Fruit fly (Drosophila melanogaster) whole organism, embryonic: ENCODE measurements around the gene CG7568.

Source experiments
- Atf3 ChIP-seq: fragments of 200-800 bp; sonication (Bioruptor generic); optimal IDR thresholded peaks from 3 replicates; lab custom pipeline; 2016; ENCODE audit warnings: missing biosample characterization, missing genetic modification characterization
- Bgb ChIP-seq: fragments of 200-800 bp; sonication (Bioruptor generic); IDR thresholded peaks from 2 replicates; pipeline ENCODE4 v1.3.6; 2022; ENCODE audit warnings: missing biosample characterization, missing genetic modification characterization; ENCODE audit not compliant: partially characterized antibody
- CG10267 ChIP-seq: fragments of 200-800 bp; sonication (Bioruptor generic); optimal IDR thresholded peaks from 2 replicates; lab custom pipeline; 2018; ENCODE audit warnings: missing biosample characterization, mild to moderate bottlenecking, missing genetic modification characterization, moderate library complexity
- CG11247 ChIP-seq: fragments of 200-800 bp; sonication (Bioruptor generic); IDR thresholded peaks from 2 replicates; pipeline ENCODE4 v1.3.6; 2022; ENCODE audit warnings: missing biosample characterization, missing genetic modification characterization
- CG11504 ChIP-seq: fragments of 200-800 bp; sonication (Bioruptor generic); optimal IDR thresholded peaks from 3 replicates; lab custom pipeline; 2019; ENCODE audit warnings: missing biosample characterization, mild to moderate bottlenecking, missing genetic modification characterization, moderate library complexity
- CG11695 ChIP-seq: fragments of 200-800 bp; sonication (Bioruptor generic); IDR thresholded peaks from 3 replicates; pipeline ENCODE4 v1.3.6; 2022; ENCODE audit warnings: missing biosample characterization, missing genetic modification characterization
- CG12391 ChIP-seq: fragments of 200-800 bp; sonication (Bioruptor generic); optimal IDR thresholded peaks from 3 replicates; lab custom pipeline; 2018; ENCODE audit warnings: missing biosample characterization, mild to moderate bottlenecking, missing genetic modification characterization, moderate library complexity
- CG13296 ChIP-seq: fragments of 200-800 bp; sonication (Bioruptor generic); optimal IDR thresholded peaks from 3 replicates; lab custom pipeline; 2018; ENCODE audit warnings: missing biosample characterization, mild to moderate bottlenecking, missing genetic modification characterization
- CG14014 ChIP-seq: fragments of 200-800 bp; sonication (Bioruptor generic); IDR thresholded peaks from 2 replicates; pipeline ENCODE4 v1.3.6; 2022; ENCODE audit warnings: missing biosample characterization, missing genetic modification characterization
- CG14441 ChIP-seq: fragments of 200-800 bp; sonication (Bioruptor generic); IDR thresholded peaks from 2 replicates; pipeline ENCODE4 v1.3.6; 2022; ENCODE audit warnings: missing biosample characterization, missing genetic modification characterization
- CG15073 ChIP-seq: fragments of 200-800 bp; sonication (Bioruptor generic); optimal IDR thresholded peaks from 2 replicates; lab custom pipeline; 2016; ENCODE audit warnings: missing biosample characterization, missing genetic modification characterization
- CG15269 ChIP-seq: fragments of 200-800 bp; sonication (Bioruptor generic); optimal IDR thresholded peaks from 2 replicates; lab custom pipeline; 2018; ENCODE audit warnings: missing biosample characterization, mild to moderate bottlenecking, missing genetic modification characterization, moderate library complexity
- CG17328 ChIP-seq: fragments of 200-800 bp; sonication (Bioruptor generic); IDR thresholded peaks from 2 replicates; pipeline ENCODE4 v1.3.6; 2022; ENCODE audit warnings: missing biosample characterization, missing genetic modification characterization
- CG17359 ChIP-seq: fragments of 200-800 bp; sonication (Bioruptor generic); optimal IDR thresholded peaks from 3 replicates; lab custom pipeline; 2018; ENCODE audit warnings: missing biosample characterization, mild to moderate bottlenecking, missing genetic modification characterization, moderate library complexity
- CG1792 ChIP-seq: fragments of 200-800 bp; sonication (Bioruptor generic); optimal IDR thresholded peaks from 2 replicates; lab custom pipeline; 2016; ENCODE audit warnings: missing biosample characterization, missing genetic modification characterization
- CG18599 ChIP-seq: fragments of 200-800 bp; sonication (Bioruptor generic); optimal IDR thresholded peaks from 3 replicates; lab custom pipeline; 2017; ENCODE audit warnings: missing biosample characterization, missing genetic modification characterization, mild to moderate bottlenecking, moderate library complexity, missing genetic modification reagents
- CG30403 ChIP-seq: fragments of 200-800 bp; sonication (Bioruptor generic); optimal IDR thresholded peaks from 3 replicates; lab custom pipeline; 2016; ENCODE audit warnings: missing biosample characterization, missing genetic modification characterization
- CG31441 ChIP-seq: fragments of 200-800 bp; sonication (Bioruptor generic); IDR thresholded peaks from 2 replicates; pipeline ENCODE4 v1.3.6; 2022; ENCODE audit warnings: missing biosample characterization, missing genetic modification characterization
- CG4328 ChIP-seq: fragments of 200-800 bp; sonication (Bioruptor generic); optimal IDR thresholded peaks from 3 replicates; lab custom pipeline; 2017; ENCODE audit warnings: missing biosample characterization, missing genetic modification reagents, missing genetic modification characterization
- CG6689 ChIP-seq: fragments of 200-800 bp; sonication (Bioruptor generic); IDR thresholded peaks from 2 replicates; pipeline ENCODE4 v1.3.6; 2022; ENCODE audit warnings: missing biosample characterization, missing genetic modification characterization
- CG7556 ChIP-seq: fragments of 200-800 bp; sonication (Bioruptor generic); optimal IDR thresholded peaks from 2 replicates; lab custom pipeline; 2017; ENCODE audit warnings: missing biosample characterization, mild to moderate bottlenecking, missing genetic modification characterization
- CG8924 ChIP-seq: fragments of 200-800 bp; optimal IDR thresholded peaks from 3 replicates; lab custom pipeline; 2019; ENCODE audit warnings: missing biosample characterization, mild to moderate bottlenecking, missing genetic modification characterization, moderate library complexity
- CG9817 ChIP-seq: fragments of 200-800 bp; sonication (Bioruptor generic); optimal IDR thresholded peaks from 2 replicates; lab custom pipeline; 2018; ENCODE audit warnings: missing biosample characterization, mild to moderate bottlenecking, missing genetic modification characterization, moderate library complexity
- CoRest ChIP-seq: fragments of 200-800 bp; sonication (Bioruptor generic); optimal IDR thresholded peaks from 3 replicates; lab custom pipeline; 2018; ENCODE audit warnings: missing biosample characterization, mild to moderate bottlenecking, missing genetic modification characterization, moderate library complexity
- D19B ChIP-seq: fragments of 200-800 bp; sonication (Bioruptor generic); optimal IDR thresholded peaks from 2 replicates; lab custom pipeline; 2017; ENCODE audit warnings: missing biosample characterization, mild to moderate bottlenecking, missing genetic modification characterization
- Dbx ChIP-seq: fragments of 200-800 bp; sonication (Bioruptor generic); IDR thresholded peaks from 3 replicates; pipeline ENCODE4 v1.3.6; 2022; ENCODE audit warnings: missing biosample characterization, missing genetic modification characterization
- Deaf1 ChIP-seq: fragments of 200-800 bp; optimal IDR thresholded peaks from 3 replicates; lab custom pipeline; 2019; ENCODE audit warnings: missing biosample characterization, mild to moderate bottlenecking, missing genetic modification characterization, moderate library complexity
- Dek ChIP-seq: fragments of 200-800 bp; sonication (Bioruptor generic); optimal IDR thresholded peaks from 3 replicates; lab custom pipeline; 2019; ENCODE audit warnings: missing biosample characterization, mild to moderate bottlenecking, missing genetic modification characterization, moderate library complexity
- Dip3 ChIP-seq: fragments of 200-800 bp; sonication (Bioruptor generic); optimal IDR thresholded peaks from 3 replicates; lab custom pipeline; 2016; ENCODE audit warnings: missing biosample characterization, missing genetic modification characterization
- Fer1 ChIP-seq: fragments of 200-800 bp; sonication (Bioruptor generic); optimal IDR thresholded peaks from 2 replicates; lab custom pipeline; 2017; ENCODE audit warnings: missing biosample characterization, mild to moderate bottlenecking, missing genetic modification characterization
- Lim3 ChIP-seq: fragments of 200-800 bp; sonication (Bioruptor generic); IDR thresholded peaks from 2 replicates; pipeline ENCODE4 v1.3.6; 2022; ENCODE audit warnings: missing biosample characterization, missing genetic modification characterization
- Nf-YB ChIP-seq: fragments of 200-800 bp; sonication (Bioruptor generic); optimal IDR thresholded peaks from 3 replicates; lab custom pipeline; 2019; ENCODE audit warnings: missing biosample characterization, mild to moderate bottlenecking, missing genetic modification characterization, moderate library complexity
- Oaz ChIP-seq: fragments of 200-800 bp; sonication (Bioruptor generic); IDR thresholded peaks from 2 replicates; pipeline ENCODE4 v1.3.6; 2022; ENCODE audit warnings: missing biosample characterization, missing genetic modification characterization
- Xbp1 ChIP-seq: fragments of 200-800 bp; sonication (Bioruptor generic); optimal IDR thresholded peaks from 3 replicates; lab custom pipeline; 2016; ENCODE audit warnings: missing biosample characterization, mild to moderate bottlenecking, missing genetic modification characterization
- ara ChIP-seq: fragments of 200-800 bp; sonication (Bioruptor generic); IDR thresholded peaks from 2 replicates; pipeline ENCODE4 v1.3.6; 2022; ENCODE audit warnings: missing biosample characterization, missing genetic modification characterization
- bsh ChIP-seq, 2 experiments: fragments of 200-800 bp; sonication (Bioruptor generic); optimal IDR thresholded peaks; 2 replicates each; lab custom pipeline; 2017 to 2018; ENCODE audit warnings: mild to moderate bottlenecking in 2 of 2, missing biosample characterization in 2 of 2, missing genetic modification characterization in 2 of 2, moderate library complexity in 1 of 2
- ci ChIP-seq: fragments of 200-800 bp; sonication (Bioruptor generic); IDR thresholded peaks from 3 replicates; pipeline ENCODE4 v1.3.6; 2022; ENCODE audit warnings: missing biosample characterization, missing genetic modification characterization
- crc ChIP-seq: fragments of 200-800 bp; sonication (Bioruptor generic); optimal IDR thresholded peaks from 2 replicates; lab custom pipeline; 2016; ENCODE audit warnings: missing biosample characterization, missing genetic modification characterization
- dmrt11E ChIP-seq: fragments of 200-800 bp; sonication (Bioruptor generic); optimal IDR thresholded peaks from 3 replicates; lab custom pipeline; 2018; ENCODE audit warnings: missing biosample characterization, mild to moderate bottlenecking, missing genetic modification characterization, moderate library complexity
- dysf ChIP-seq: fragments of 200-800 bp; sonication (Bioruptor generic); IDR thresholded peaks from 3 replicates; pipeline ENCODE4 v1.3.6; 2022; ENCODE audit warnings: missing biosample characterization, missing genetic modification characterization
- hbn ChIP-seq: fragments of 200-800 bp; sonication (Bioruptor generic); IDR thresholded peaks from 2 replicates; pipeline ENCODE4 v1.3.6; 2022; ENCODE audit warnings: missing biosample characterization, missing genetic modification characterization; ENCODE audit not compliant: partially characterized antibody
- her ChIP-seq: fragments of 200-800 bp; sonication (Bioruptor generic); optimal IDR thresholded peaks from 2 replicates; lab custom pipeline; 2016; ENCODE audit warnings: missing biosample characterization, missing genetic modification characterization
- ken ChIP-seq: fragments of 200-800 bp; sonication (Bioruptor generic); IDR thresholded peaks from 3 replicates; pipeline ENCODE4 v1.3.6; 2022; ENCODE audit warnings: missing biosample characterization, missing genetic modification characterization
- lilli ChIP-seq: fragments of 200-800 bp; sonication (Bioruptor generic); optimal IDR thresholded peaks from 3 replicates; lab custom pipeline; 2016; ENCODE audit warnings: missing biosample characterization, missing genetic modification characterization
- lmd ChIP-seq: fragments of 200-800 bp; sonication (Bioruptor generic); IDR thresholded peaks from 2 replicates; pipeline ENCODE4 v1.3.6; 2022; ENCODE audit warnings: missing biosample characterization, missing genetic modification characterization
- lov ChIP-seq, 2 experiments: fragments of 200-800 bp in 1 of 2; fragments of >200 bp in 1 of 2; sonication (Bioruptor generic) in 1 of 2; IDR thresholded peaks in 1 of 2; optimal IDR thresholded peaks in 1 of 2; 2 replicates in 1 of 2; 3 replicates in 1 of 2; pipeline versions ENCODE4 v1.3.6 to Lab custom; 2017 to 2022; ENCODE audit warnings: missing biosample characterization in 1 of 2, missing genetic modification characterization in 1 of 2
- nerfin-1 ChIP-seq: fragments of 200-800 bp; sonication (Bioruptor generic); optimal IDR thresholded peaks from 3 replicates; lab custom pipeline; 2019; ENCODE audit warnings: missing biosample characterization, mild to moderate bottlenecking, missing genetic modification characterization, moderate library complexity
- otp ChIP-seq: fragments of 200-800 bp; sonication (Bioruptor generic); IDR thresholded peaks from 3 replicates; pipeline ENCODE4, ENCODE4 v1.3.6; 2022; ENCODE audit warnings: missing biosample characterization, missing genetic modification characterization
- phol ChIP-seq: fragments of 200-800 bp; sonication (Bioruptor generic); optimal IDR thresholded peaks from 3 replicates; lab custom pipeline; 2018; ENCODE audit warnings: missing biosample characterization, mild to moderate bottlenecking, missing genetic modification characterization, moderate library complexity

CG7568 gene

dm6 chr3R:29625883-29626282 lies 25.2 kb upstream of the CG7568 start (continued):
- TF ChIP-seq Dek = peak; percentile 15
- TF ChIP-seq Fer1 (GFP tag; lab: Kevin White, UChicago) = peak; percentile 62
- no peak for TF ChIP-seq crc (GFP tag; lab: Kevin White, UChicago)
- no peak for TF ChIP-seq Nf-YB (GFP tag; lab: Kevin White, UChicago)
- TF ChIP-seq CG4328 (GFP tag; lab: Kevin White, UChicago) = no peak
- TF ChIP-seq Lim3 = 0 out of 2 replicates have a peak, but pooled peaks have one; percentile 29
- TF ChIP-seq CG11695 (GFP tag; lab: Robert Waterston, UW) = peak; percentile 40; the same call in 1 of the 3 replicates
- TF ChIP-seq bsh (GFP tag; optimal IDR thresholded peaks at IDR 0.05; lab: Kevin White, UChicago) = peak in 1 of 2 experiments; percentile 44
- no peak for TF ChIP-seq Atf3 (GFP tag; lab: Kevin White, UChicago)
- peak; percentile 3 for TF ChIP-seq CG8924 (tag; lab: Kevin White, UChicago)
- peak; percentile 69; the same call in 2 of the 3 replicates for TF ChIP-seq ci (GFP tag; lab: Robert Waterston, UW)
- peak; percentile 47 for TF ChIP-seq CG30403
- peak; percentile 34 for TF ChIP-seq phol
- TF ChIP-seq Xbp1 (GFP tag; lab: Kevin White, UChicago) = peak; percentile 37
- peak; percentile 35 for TF ChIP-seq CG17359 (tag; lab: Kevin White, UChicago)
- no peak for TF ChIP-seq CG14014 (GFP tag; lab: Robert Waterston, UW)
- TF ChIP-seq CG11504 (tag; lab: Kevin White, UChicago) = peak; percentile 58
- peak; percentile 43 for TF ChIP-seq CG7556 (GFP tag; lab: Kevin White, UChicago)
- TF ChIP-seq hbn (GFP tag; lab: Robert Waterston, UW) = no peak
- TF ChIP-seq Oaz = no peak
- TF ChIP-seq ken (GFP tag; lab: Robert Waterston, UW) = 0 out of 3 replicates have a peak, but pooled peaks have one; percentile 21
- peak; percentile 0 for TF ChIP-seq D19B (GFP tag; lab: Kevin White, UChicago)
- TF ChIP-seq Dbx (GFP tag; lab: Robert Waterston, UW) = 0 out of 3 replicates have a peak, but pooled peaks have one; percentile 65
- TF ChIP-seq CG18599 = peak; percentile 76
- peak; percentile 33 for TF ChIP-seq lilli (GFP tag; lab: Kevin White, UChicago)
- TF ChIP-seq CG9817 (tag; lab: Kevin White, UChicago) = peak; percentile 28
- TF ChIP-seq dmrt11E (tag; lab: Kevin White, UChicago) = peak; percentile 32
- no peak for TF ChIP-seq Bgb (GFP tag; lab: Robert Waterston, UW)
- TF ChIP-seq CG6689 (GFP tag; lab: Robert Waterston, UW) = peak; percentile 47; the same call in 1 of the 2 replicates
- peak; percentile 40; the same call in 1 of the 2 replicates for TF ChIP-seq CG11247
- 0 out of 2 replicates have a peak, but pooled peaks have one; percentile 34 for TF ChIP-seq CG17328 (GFP tag; lab: Robert Waterston, UW)
- no peak for TF ChIP-seq Dip3
- TF ChIP-seq CG31441 (GFP tag; lab: Robert Waterston, UW) = peak; percentile 60
- TF ChIP-seq ara (GFP tag; lab: Robert Waterston, UW) = peak; percentile 55; the same call in 1 of the 2 replicates
- TF ChIP-seq lmd = peak; percentile 36; the same call in 1 of the 2 replicates
- peak; percentile 41 for TF ChIP-seq CG15269
- peak; percentile 48; the same call in 1 of the 3 replicates for TF ChIP-seq dysf (GFP tag; lab: Robert Waterston, UW)
- TF ChIP-seq CG1792 = no peak
- TF ChIP-seq her (GFP tag; lab: Kevin White, UChicago) = no peak
- peak; percentile 25 for TF ChIP-seq CoRest
- peak; percentile 1 for TF ChIP-seq nerfin-1 (tag; lab: Kevin White, UChicago)
- peak; percentile 16 for TF ChIP-seq CG13296 (GFP tag; lab: Kevin White, UChicago)
- no peak for TF ChIP-seq CG15073
- peak; percentile 11 for TF ChIP-seq Deaf1
- 0 out of 3 replicates have a peak, but pooled peaks have one; percentile 45 for TF ChIP-seq otp
- TF ChIP-seq lov (optimal IDR thresholded peaks at IDR 0.05; lab: Kevin White, UChicago) = no peak
- 0 out of 3 replicates have a peak, but pooled peaks have one; percentile 19 for TF ChIP-seq lov (GFP tag; IDR thresholded peaks at IDR 0.05; lab: Robert Waterston, UW)
- peak; percentile 13 for TF ChIP-seq CG10267 (tag; lab: Kevin White, UChicago)
- no peak for TF ChIP-seq CG14441 (GFP tag; lab: Robert Waterston, UW)
- peak; percentile 41 for TF ChIP-seq CG12391 (tag; lab: Kevin White, UChicago)
